Fruit fly (Drosophila melanogaster): ENCODE results near the gene CG10958.

Gene CG10958

DNA sequence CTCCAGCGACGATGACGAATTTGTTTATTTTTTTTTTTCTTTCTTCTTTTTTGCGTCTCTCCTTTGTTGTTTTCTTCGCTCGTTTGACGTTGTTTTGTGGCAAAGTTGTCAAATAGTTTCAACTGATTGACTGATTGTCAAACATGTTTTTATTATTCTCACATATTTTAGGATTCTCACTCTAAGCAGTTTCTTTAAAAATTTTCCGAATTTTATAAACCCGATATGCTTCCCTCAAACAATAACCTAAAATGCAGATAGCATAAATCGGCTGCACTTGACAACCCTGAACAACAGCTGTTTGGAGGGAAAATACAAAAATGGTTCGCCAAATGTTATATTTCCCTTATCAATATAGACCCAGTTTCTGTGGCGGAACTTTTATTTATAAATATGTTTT lies 11.5 kb downstream of the CG10958 start, which contains the start of gene CG17982 (continued):
- TF ChIP-seq p53 (GFP tag; optimal IDR thresholded peaks at IDR 0.05): peak; percentile 72
- peak; percentile 79 for TF ChIP-seq YL-1 (GFP tag; optimal IDR thresholded peaks at IDR 0.05)
- TF ChIP-seq Elba2 (GFP tag; optimal IDR thresholded peaks at IDR 0.05): peak; percentile 4
- TF ChIP-seq CG8290 (GFP tag; optimal IDR thresholded peaks at IDR 0.05): peak; percentile 65
- TF ChIP-seq CG8290 (tag; optimal IDR thresholded peaks at IDR 0.05): peak; percentile 41 to 82
- peak; percentile 88 for TF ChIP-seq her (GFP tag; optimal IDR thresholded peaks at IDR 0.05)
- peak; percentile 90 for TF ChIP-seq HmgZ (tag; optimal IDR thresholded peaks at IDR 0.05)
- TF ChIP-seq BEAF-32 (GFP tag; optimal IDR thresholded peaks at IDR 0.05): peak; percentile 32
- TF ChIP-seq Ptx1 (GFP tag; IDR thresholded peaks at IDR 0.05): peak; percentile 82
- peak; percentile 82 for TF ChIP-seq CG4424 (GFP tag; optimal IDR thresholded peaks at IDR 0.05)
- TF ChIP-seq CG11398 (GFP tag; optimal IDR thresholded peaks at IDR 0.05): peak; percentile 69
- no peak for TF ChIP-seq CG31388 (GFP tag; optimal IDR thresholded peaks at IDR 0.05)
- TF ChIP-seq ato (GFP tag; IDR thresholded peaks at IDR 0.05; ENCODE audit: partially characterized antibody): no peak
- TF ChIP-seq Sry-δ (GFP tag; optimal IDR thresholded peaks at IDR 0.05): peak; percentile 48
- no peak for TF ChIP-seq Stat92E (GFP tag; optimal IDR thresholded peaks at IDR 0.05)
- TF ChIP-seq CG32767 (GFP tag; IDR thresholded peaks at IDR 0.05): peak; percentile 80
- peak; percentile 77 for TF ChIP-seq CG15696 (tag; optimal IDR thresholded peaks at IDR 0.05)
- peak; percentile 17 for TF ChIP-seq CTCF (GFP tag; optimal IDR thresholded peaks at IDR 0.05)
- TF ChIP-seq wor (GFP tag; IDR thresholded peaks at IDR 0.05): peak; percentile 46
- TF ChIP-seq bab2 (GFP tag; optimal IDR thresholded peaks at IDR 0.05): peak; percentile 89
- TF ChIP-seq cad (GFP tag; optimal IDR thresholded peaks at IDR 0.05): no peak
- TF ChIP-seq disco-r (GFP tag; optimal IDR thresholded peaks at IDR 0.05): peak; percentile 64
- TF ChIP-seq CG42726 (GFP tag; IDR thresholded peaks at IDR 0.05; ENCODE audit: partially characterized antibody): no peak
- peak; percentile 84 for TF ChIP-seq tin (GFP tag; optimal IDR thresholded peaks at IDR 0.05)
- peak; percentile 53; the same call in 1 of the 2 replicates for TF ChIP-seq Oaz (GFP tag; IDR thresholded peaks at IDR 0.05)
- TF ChIP-seq sna (GFP tag; IDR thresholded peaks at IDR 0.05; ENCODE audit: partially characterized antibody): no peak
- no peak for TF ChIP-seq z (GFP tag; IDR thresholded peaks at IDR 0.05)
- TF ChIP-seq Oli (tag; optimal IDR thresholded peaks at IDR 0.05): peak; percentile 73
- peak; percentile 80 for TF ChIP-seq CG10267 (tag; optimal IDR thresholded peaks at IDR 0.05)
- peak; percentile 58; the same call in 1 of the 2 replicates for TF ChIP-seq cas (GFP tag; IDR thresholded peaks at IDR 0.05)
- peak; percentile 53 for TF ChIP-seq Hmx (GFP tag; optimal IDR thresholded peaks at IDR 0.05)
- TF ChIP-seq CG17568 (GFP tag; optimal IDR thresholded peaks at IDR 0.05): no peak
- TF ChIP-seq slp2 (GFP tag; optimal IDR thresholded peaks at IDR 0.05): peak; percentile 67
- TF ChIP-seq sob (GFP tag; IDR thresholded peaks at IDR 0.05): peak; percentile 86
- peak; percentile 80 for TF ChIP-seq CG14441 (GFP tag; IDR thresholded peaks at IDR 0.05)
- TF ChIP-seq gt (GFP tag; IDR thresholded peaks at IDR 0.05): no peak
- TF ChIP-seq tll (GFP tag; optimal IDR thresholded peaks at IDR 0.05): no peak
- TF ChIP-seq CG4617 (GFP tag; optimal IDR thresholded peaks at IDR 0.05; ENCODE audit: borderline replicate concordance): peak; percentile 61
- 0 out of 2 replicates have a peak, but pooled peaks have one; percentile 27 for TF ChIP-seq CG1024 (GFP tag; IDR thresholded peaks at IDR 0.05)
- TF ChIP-seq ssp (GFP tag; IDR thresholded peaks at IDR 0.05): peak; percentile 20; the same call in 1 of the 2 replicates
- TF ChIP-seq CG16863 (GFP tag; optimal IDR thresholded peaks at IDR 0.05): peak; percentile 80
- TF ChIP-seq fru (optimal IDR thresholded peaks at IDR 0.05): no peak
- TF ChIP-seq CG18011 (GFP tag; optimal IDR thresholded peaks at IDR 0.05): peak; percentile 73
- TF ChIP-seq CG33213 (GFP tag; optimal IDR thresholded peaks at IDR 0.05): peak; percentile 87
- TF ChIP-seq hth (optimal IDR thresholded peaks at IDR 0.05): no peak
- peak; percentile 88 for TF ChIP-seq NfI (GFP tag; optimal IDR thresholded peaks at IDR 0.05)
- TF ChIP-seq CG10431 (GFP tag; optimal IDR thresholded peaks at IDR 0.05): peak; percentile 74
- peak; percentile 82 for TF ChIP-seq BtbVII (GFP tag; optimal IDR thresholded peaks at IDR 0.05)
- TF ChIP-seq caup (GFP tag; optimal IDR thresholded peaks at IDR 0.05; ENCODE audit: severe bottlenecking): peak; percentile 82
- peak; percentile 74 for TF ChIP-seq Ada2b (GFP tag; IDR thresholded peaks at IDR 0.05)
- peak; percentile 50 for TF ChIP-seq CG3995 (GFP tag; optimal IDR thresholded peaks at IDR 0.05)
- TF ChIP-seq CG13123 (GFP tag; optimal IDR thresholded peaks at IDR 0.05): peak; percentile 77

Data from whole organism, embryonic.